Worm (Caenorhabditis elegans): Measurements from ENCODE around the gene mct-5.
A peak's percentile ranks its signal among the peaks of the same experiment; 100 is the strongest.
"Not testable (repeated sequence)": the region's sequence is repeated elsewhere in the genome, so short reads cannot be mapped to it uniquely, and the experiment has no call there.

Gene mct-5

ce11 chrII:7093339-7093821 is 5.0 kb downstream of the mct-5 start, which contains the start of gene T02G5.3:
Gene T02G5.3 (plus strand): TSS chrII:7093389.
- TF ChIP-seq lin-39 (tag; optimal IDR thresholded peaks at IDR 0.05), result no peak
- no peak for TF ChIP-seq fkh-2 (tag; optimal IDR thresholded peaks at IDR 0.05)
- no peak for TF ChIP-seq ceh-28 (tag; optimal IDR thresholded peaks at IDR 0.05)
- no peak for TF ChIP-seq fkh-10 (GFP tag; optimal IDR thresholded peaks at IDR 0.05)
- no peak for TF ChIP-seq daf-12 (tag; optimal IDR thresholded peaks at IDR 0.05)
- TF ChIP-seq ztf-4 (tag; optimal IDR thresholded peaks at IDR 0.05), result no peak
- TF ChIP-seq nhr-28 (tag; optimal IDR thresholded peaks at IDR 0.05), result no peak
- TF ChIP-seq egl-5 (tag; optimal IDR thresholded peaks at IDR 0.05), result no peak

- TF ChIP-seq nhr-43 (tag; optimal IDR thresholded peaks at IDR 0.05; ENCODE audit: poor library complexity, severe bottlenecking) (no peak), daf-12 (tag; optimal IDR thresholded peaks at IDR 0.05) (no peak), eor-1 (tag; optimal IDR thresholded peaks at IDR 0.05) (no peak), ztf-11 (tag; optimal IDR thresholded peaks at IDR 0.05) (no peak), lsy-12 (tag; optimal IDR thresholded peaks at IDR 0.05) (no peak), hmg-11 (tag; optimal IDR thresholded peaks at IDR 0.05) (no peak), ZK546.5 (tag; optimal IDR thresholded peaks at IDR 0.05) (no peak), nhr-67 (tag; optimal IDR thresholded peaks at IDR 0.05) (no peak), pha-4 (tag; optimal IDR thresholded peaks at IDR 0.05) (no peak)
Measured at ce11 chrII:7090852-7091251, 7.5 kb downstream of the mct-5 start.

ce11 chrII:7090085-7090484 is 8.3 kb downstream of the mct-5 start:
- TF ChIP-seq ama-1 (optimal IDR thresholded peaks at IDR 0.05) (no peak), nhr-25 (tag; optimal IDR thresholded peaks at IDR 0.05) (peak; percentile 71), egl-5 (tag; optimal IDR thresholded peaks at IDR 0.05) (peak; percentile 31), unc-39 (tag; optimal IDR thresholded peaks at IDR 0.05) (no peak), R02D3.7 (tag; optimal IDR thresholded peaks at IDR 0.05) (no peak)

ce11 chrII:7084021-7084420 is 14.4 kb downstream of the mct-5 start, which contains the start of the genes T02G5.14 and T02G5.15:
Gene T02G5.14 (plus strand): TSS chrII:7084321.
Gene T02G5.15 (plus strand): TSS chrII:7084321.
- not testable (repeated sequence) for TF ChIP-seq nhr-28, tbx-2, elt-1 (tag; optimal IDR thresholded peaks at IDR 0.05)

- TF ChIP-seq lsy-12 (tag; optimal IDR thresholded peaks at IDR 0.05) (no peak), elt-1 (tag; optimal IDR thresholded peaks at IDR 0.05) (no peak), ama-1 (optimal IDR thresholded peaks at IDR 0.05) (peak; percentile 17), fos-1 (tag; optimal IDR thresholded peaks at IDR 0.05) (no peak), nhr-28 (tag; optimal IDR thresholded peaks at IDR 0.05) (no peak)
Measured at ce11 chrII:7075564-7076228, 22.7 kb downstream of the mct-5 start, which contains the start of gene T02G5.7. Gene T02G5.7 (plus strand): TSS chrII:7075614.

ce11 chrII:7073537-7073913 is 24.9 kb downstream of the mct-5 start, which contains the start of gene kat-1:
Gene kat-1 (plus strand): TSS chrII:7073814.
- TF ChIP-seq hmg-11 (tag; optimal IDR thresholded peaks at IDR 0.05), result no peak
- TF ChIP-seq jun-1 (tag; optimal IDR thresholded peaks at IDR 0.05), result no peak
- TF ChIP-seq lin-15B (tag; optimal IDR thresholded peaks at IDR 0.05), result no peak
- TF ChIP-seq ceh-9 (tag; optimal IDR thresholded peaks at IDR 0.05), result no peak
- TF ChIP-seq eor-1 (tag; optimal IDR thresholded peaks at IDR 0.05), result no peak
- no peak for TF ChIP-seq nhr-25 (tag; optimal IDR thresholded peaks at IDR 0.05)
- no peak for TF ChIP-seq nhr-76 (tag; optimal IDR thresholded peaks at IDR 0.05)
- TF ChIP-seq nhr-67 (tag; optimal IDR thresholded peaks at IDR 0.05), result no peak
- TF ChIP-seq fkh-10 (GFP tag; optimal IDR thresholded peaks at IDR 0.05), result no peak
- TF ChIP-seq daf-12 (tag; optimal IDR thresholded peaks at IDR 0.05), result no peak
- TF ChIP-seq nhr-77 (tag; optimal IDR thresholded peaks at IDR 0.05), result no peak
- TF ChIP-seq lin-39 (tag; optimal IDR thresholded peaks at IDR 0.05), result no peak
- TF ChIP-seq egl-5 (tag; optimal IDR thresholded peaks at IDR 0.05), result no peak
- no peak for TF ChIP-seq ceh-28 (tag; optimal IDR thresholded peaks at IDR 0.05)
- TF ChIP-seq mdl-1 (tag; optimal IDR thresholded peaks at IDR 0.05), result no peak
- no peak for TF ChIP-seq fkh-2 (tag; optimal IDR thresholded peaks at IDR 0.05)
- TF ChIP-seq nhr-11 (tag; optimal IDR thresholded peaks at IDR 0.05), result no peak
- TF ChIP-seq tbx-2 (tag; optimal IDR thresholded peaks at IDR 0.05), result no peak
